Fruit fly (Drosophila melanogaster) whole organism, embryonic: Measurements from ENCODE around the gene NimB3.

Source experiments
- CG6654 ChIP-seq: fragments of 200-800 bp; sonication (Bioruptor generic); optimal IDR thresholded peaks from 2 replicates; lab custom pipeline; 2017; ENCODE audit warnings: missing biosample characterization, mild to moderate bottlenecking, missing genetic modification characterization
- odd ChIP-seq: fragments of 200-800 bp; sonication (Bioruptor generic); optimal IDR thresholded peaks from 2 replicates; lab custom pipeline; 2017; ENCODE audit warnings: missing biosample characterization, mild to moderate bottlenecking, missing genetic modification characterization

DNA sequence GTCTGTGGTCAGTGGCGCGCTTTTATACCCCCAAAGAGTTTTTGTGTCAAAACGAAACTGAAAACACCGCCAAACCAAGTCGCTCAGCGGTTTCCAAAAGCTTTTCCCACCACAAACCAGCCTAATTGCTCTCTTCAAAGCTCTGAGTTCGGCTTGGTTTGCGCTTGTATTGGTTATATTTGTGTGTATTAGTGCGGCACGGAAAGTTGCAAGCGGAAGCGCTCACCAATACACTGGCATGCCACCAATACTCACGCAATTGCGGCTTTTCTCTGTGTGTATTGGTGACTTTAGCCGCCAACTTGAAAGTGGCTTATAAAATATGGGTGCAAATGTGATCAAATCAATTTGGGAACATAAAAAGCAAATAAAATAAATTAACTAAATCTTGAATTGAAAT, 20.3 kb downstream of the NimB3 start, which contains the start of gene Vajk3:
- TF ChIP-seq CG6654 (GFP tag; lab: Kevin White, UChicago): no peak
- TF ChIP-seq odd (GFP tag; lab: Kevin White, UChicago): no peak
